Worm (Caenorhabditis elegans): ENCODE results near the gene W02B8.1.

The W02B8.1 gene

ce11 chrII:13896279-13896774 lies 5.6 kb downstream of the W02B8.1 start:
- no peak for TF ChIP-seq mdl-1 (tag; optimal IDR thresholded peaks at IDR 0.05)
- TF ChIP-seq blmp-1 (tag; optimal IDR thresholded peaks at IDR 0.05; ENCODE audit: insufficient read depth): no peak
- no peak for TF ChIP-seq unc-62 (GFP tag; optimal IDR thresholded peaks at IDR 0.05)
- TF ChIP-seq nhr-11 (tag; optimal IDR thresholded peaks at IDR 0.05): no peak
- no peak for TF ChIP-seq unc-39 (tag; optimal IDR thresholded peaks at IDR 0.05)
- no peak for TF ChIP-seq lin-13 (GFP tag; optimal IDR thresholded peaks at IDR 0.05)
- no peak for TF ChIP-seq zag-1 (tag; optimal IDR thresholded peaks at IDR 0.05)
- TF ChIP-seq gmeb-1 (tag; optimal IDR thresholded peaks at IDR 0.05): no peak
- no peak for TF ChIP-seq ztf-1 (GFP tag; conservative IDR thresholded peaks at IDR 0.05)
- no peak for TF ChIP-seq crh-2 (tag; optimal IDR thresholded peaks at IDR 0.05)
- no peak for TF ChIP-seq mab-5 (tag; optimal IDR thresholded peaks at IDR 0.05)
- TF ChIP-seq ZK546.5 (tag; optimal IDR thresholded peaks at IDR 0.05): no peak
- no peak for TF ChIP-seq egl-27 (tag; optimal IDR thresholded peaks at IDR 0.05)
- no peak for TF ChIP-seq nhr-12 (tag; optimal IDR thresholded peaks at IDR 0.05)
- TF ChIP-seq nhr-23 (tag; optimal IDR thresholded peaks at IDR 0.05): no peak
- no peak for TF ChIP-seq F13H6.1 (tag; optimal IDR thresholded peaks at IDR 0.05)
- TF ChIP-seq lin-11 (tag; optimal IDR thresholded peaks at IDR 0.05): no peak
- TF ChIP-seq sem-4 (tag; optimal IDR thresholded peaks at IDR 0.05): no peak
- no peak for TF ChIP-seq snpc-4 (tag; optimal IDR thresholded peaks at IDR 0.05)

ce11 chrII:13888278-13888677 lies 13.6 kb downstream of the W02B8.1 start, which contains the start of gene mcd-1:
Gene mcd-1 (plus strand): TSS chrII:13888544.
- no peak for TF ChIP-seq elt-1 (tag; optimal IDR thresholded peaks at IDR 0.05)
- TF ChIP-seq nhr-237 (tag; optimal IDR thresholded peaks at IDR 0.05): no peak
- peak; percentile 45 for TF ChIP-seq nhr-25 (tag; optimal IDR thresholded peaks at IDR 0.05)
- no peak for TF ChIP-seq elt-3 (tag; optimal IDR thresholded peaks at IDR 0.05)
- no peak for TF ChIP-seq ztf-4 (tag; optimal IDR thresholded peaks at IDR 0.05)
- no peak for TF ChIP-seq ztf-11 (tag; optimal IDR thresholded peaks at IDR 0.05)
- peak; percentile 69 for TF ChIP-seq C34F6.9 (tag; optimal IDR thresholded peaks at IDR 0.05)
- no peak for TF ChIP-seq ceh-82 (tag; optimal IDR thresholded peaks at IDR 0.05)
- TF ChIP-seq lsy-2 (tag; optimal IDR thresholded peaks at IDR 0.05): peak in 1 of 2 experiments; percentile 81
- TF ChIP-seq sma-3 (GFP tag; optimal IDR thresholded peaks at IDR 0.05): peak; percentile 1
- peak; percentile 19 for TF ChIP-seq F13H6.1 (tag; optimal IDR thresholded peaks at IDR 0.05)
- TF ChIP-seq gmeb-1 (tag; optimal IDR thresholded peaks at IDR 0.05): peak; percentile 76
- TF ChIP-seq ZK546.5 (tag; optimal IDR thresholded peaks at IDR 0.05): no peak
- TF ChIP-seq nhr-11 (tag; optimal IDR thresholded peaks at IDR 0.05): no peak
- peak; percentile 83 for TF ChIP-seq lin-13 (GFP tag; optimal IDR thresholded peaks at IDR 0.05)
- peak; percentile 9 for TF ChIP-seq fos-1 (tag; optimal IDR thresholded peaks at IDR 0.05)
- peak; percentile 34 for TF ChIP-seq snpc-4 (tag; optimal IDR thresholded peaks at IDR 0.05)
- peak; percentile 55 for TF ChIP-seq crh-2 (tag; optimal IDR thresholded peaks at IDR 0.05)
- no peak for TF ChIP-seq ztf-1 (GFP tag; conservative IDR thresholded peaks at IDR 0.05)
- peak; percentile 90 for TF ChIP-seq unc-55 (GFP tag; optimal IDR thresholded peaks at IDR 0.05)

ce11 chrII:13886431-13886830 lies 15.5 kb downstream of the W02B8.1 start:
- TF ChIP-seq Y55F3AM.14 (GFP tag; optimal IDR thresholded peaks at IDR 0.05) (no peak), ama-1 (optimal IDR thresholded peaks at IDR 0.05) (no peak), snpc-4 (tag; optimal IDR thresholded peaks at IDR 0.05) (no peak), zag-1 (tag; optimal IDR thresholded peaks at IDR 0.05) (no peak), alr-1 (tag; optimal IDR thresholded peaks at IDR 0.05) (no peak), peb-1 (tag; optimal IDR thresholded peaks at IDR 0.05) (no peak), nhr-129 (tag; optimal IDR thresholded peaks at IDR 0.05) (no peak), elt-3 (tag; optimal IDR thresholded peaks at IDR 0.05) (no peak), skn-1 (tag; optimal IDR thresholded peaks at IDR 0.05) (no peak)

ce11 chrII:13882405-13882804 lies 19.5 kb downstream of the W02B8.1 start, which contains the start of gene hda-10:
Gene hda-10 (plus strand): TSS chrII:13882705.
- TF ChIP-seq gmeb-1 (tag; optimal IDR thresholded peaks at IDR 0.05) (no peak), ceh-82 (tag; optimal IDR thresholded peaks at IDR 0.05) (no peak)
